Worm (Caenorhabditis elegans): ENCODE measurements around the gene Y40B10B.1.

Gene Y40B10B.1

ce11 chrV:1968809-1969208, 7.5 kb upstream of the Y40B10B.1 start:
- TF ChIP-seq tbx-8 (GFP tag; optimal IDR thresholded peaks at IDR 0.05) (no peak), lin-32 (GFP tag; optimal IDR thresholded peaks at IDR 0.05) (no peak), cnd-1 (tag; optimal IDR thresholded peaks at IDR 0.05) (no peak), nhr-2 (tag; optimal IDR thresholded peaks at IDR 0.05) (no peak), nhr-76 (tag; optimal IDR thresholded peaks at IDR 0.05) (no peak), blmp-1 (tag; optimal IDR thresholded peaks at IDR 0.05) (no peak), mab-5 (tag; optimal IDR thresholded peaks at IDR 0.05) (no peak), hlh-1 (tag; optimal IDR thresholded peaks at IDR 0.05) (no peak), ceh-39 (tag; optimal IDR thresholded peaks at IDR 0.05) (no peak), ceh-43 (GFP tag; optimal IDR thresholded peaks at IDR 0.05) (no peak), nhr-237 (tag; optimal IDR thresholded peaks at IDR 0.05) (no peak), snpc-4 (tag; optimal IDR thresholded peaks at IDR 0.05) (no peak)

ce11 chrV:1966962-1967361, 5.6 kb upstream of the Y40B10B.1 start:
- TF ChIP-seq lin-32 (GFP tag; optimal IDR thresholded peaks at IDR 0.05) (no peak), mls-2 (tag; optimal IDR thresholded peaks at IDR 0.05) (no peak), elt-3 (tag; optimal IDR thresholded peaks at IDR 0.05) (no peak), unc-120 (tag; optimal IDR thresholded peaks at IDR 0.05; ENCODE audit: poor library complexity, severe bottlenecking) (no peak), lsy-2 (tag; optimal IDR thresholded peaks at IDR 0.05) (no peak), ces-1 (GFP tag; optimal IDR thresholded peaks at IDR 0.05) (no peak), mab-5 (tag; optimal IDR thresholded peaks at IDR 0.05) (no peak), snpc-4 (tag; optimal IDR thresholded peaks at IDR 0.05) (no peak), nhr-237 (tag; optimal IDR thresholded peaks at IDR 0.05) (no peak), ceh-43 (GFP tag; optimal IDR thresholded peaks at IDR 0.05) (no peak), nhr-28 (tag; optimal IDR thresholded peaks at IDR 0.05) (no peak), blmp-1 (tag; optimal IDR thresholded peaks at IDR 0.05) (no peak), drap-1 (GFP tag; optimal IDR thresholded peaks at IDR 0.05) (no peak), zip-8 (tag; optimal IDR thresholded peaks at IDR 0.05) (no peak), ztf-11 (tag; optimal IDR thresholded peaks at IDR 0.05) (no peak)

ce11 chrV:1964806-1965205, 3.5 kb upstream of the Y40B10B.1 start, which contains the start of gene srj-15:
Gene srj-15 (minus strand): TSS chrV:1964906.
- TF ChIP-seq flh-1 (GFP tag; optimal IDR thresholded peaks at IDR 0.05): no peak
- no peak for TF ChIP-seq sem-2 (GFP tag; optimal IDR thresholded peaks at IDR 0.05)
- no peak for TF ChIP-seq nhr-2 (tag; optimal IDR thresholded peaks at IDR 0.05)
- no peak for TF ChIP-seq ham-2 (GFP tag; optimal IDR thresholded peaks at IDR 0.05)

- TF ChIP-seq lin-32 (GFP tag; optimal IDR thresholded peaks at IDR 0.05) (no peak), hlh-1 (tag; optimal IDR thresholded peaks at IDR 0.05) (no peak), nhr-28 (tag; optimal IDR thresholded peaks at IDR 0.05) (no peak), tbx-8 (GFP tag; optimal IDR thresholded peaks at IDR 0.05) (no peak), elt-1 (tag; optimal IDR thresholded peaks at IDR 0.05; ENCODE audit: borderline replicate concordance, insufficient read depth) (no peak), unc-62 (GFP tag; optimal IDR thresholded peaks at IDR 0.05) (no peak), sem-2 (GFP tag; optimal IDR thresholded peaks at IDR 0.05) (no peak), ztf-11 (tag; optimal IDR thresholded peaks at IDR 0.05) (no peak), mls-2 (tag; optimal IDR thresholded peaks at IDR 0.05) (no peak), ham-2 (GFP tag; optimal IDR thresholded peaks at IDR 0.05) (no peak), unc-39 (tag; optimal IDR thresholded peaks at IDR 0.05) (no peak), sptf-1 (tag; optimal IDR thresholded peaks at IDR 0.05) (no peak), cnd-1 (tag; optimal IDR thresholded peaks at IDR 0.05) (no peak), M03D4.4 (tag; optimal IDR thresholded peaks at IDR 0.05) (no peak), lin-13 (tag; optimal IDR thresholded peaks at IDR 0.05) (no peak), snpc-4 (tag; optimal IDR thresholded peaks at IDR 0.05) (no peak)
Measured at ce11 chrV:1957110-1957509, 4.2 kb downstream of the Y40B10B.1 start, which contains the start of gene fipr-25. Gene fipr-25 (plus strand): TSS chrV:1957410.

- no peak for TF ChIP-seq snpc-4 (tag; optimal IDR thresholded peaks at IDR 0.05)
- no peak for TF ChIP-seq zip-8 (tag; optimal IDR thresholded peaks at IDR 0.05)
- TF ChIP-seq lin-32 (GFP tag; optimal IDR thresholded peaks at IDR 0.05): no peak
- TF ChIP-seq nhr-76 (tag; optimal IDR thresholded peaks at IDR 0.05): no peak
- no peak for TF ChIP-seq ceh-83 (GFP tag; optimal IDR thresholded peaks at IDR 0.05)
Measured at ce11 chrV:1955246-1955645, 6.1 kb downstream of the Y40B10B.1 start.
